Fruit fly (Drosophila melanogaster): Measurements from ENCODE around the gene CG7884.

DNA sequence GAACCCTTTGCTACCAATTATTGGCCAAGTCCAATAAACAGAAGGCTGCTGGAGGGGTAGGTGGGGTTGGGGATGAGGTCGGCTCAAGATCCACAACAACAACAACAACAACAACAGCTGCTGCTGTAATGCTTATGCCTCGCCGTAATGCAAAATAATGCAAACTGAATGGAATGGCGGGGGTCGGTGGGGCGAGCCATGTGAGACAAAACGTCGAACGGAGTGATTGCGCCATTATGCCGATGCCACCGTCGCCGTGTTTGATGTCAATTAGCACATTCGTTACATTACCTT lies 40.2 kb downstream of the CG7884 start:
- TF ChIP-seq CG8478 (optimal IDR thresholded peaks at IDR 0.05) (no peak), CTCF (optimal IDR thresholded peaks at IDR 0.05) (no peak)

All from S2 (cell line).